Fruit fly (Drosophila melanogaster) whole organism, embryonic: ENCODE results near the gene CG11279.
A peak's percentile ranks its signal among the peaks of the same experiment; 100 is the strongest.

Experiments
- CG10209 ChIP-seq: fragments of 200-800 bp; sonication (Bioruptor generic); optimal IDR thresholded peaks from 3 replicates; lab custom pipeline; 2017; ENCODE audit warnings: missing biosample characterization, mild to moderate bottlenecking, missing genetic modification characterization, missing genetic modification reagents
- CG1024 ChIP-seq: fragments of 200-800 bp; sonication (Bioruptor generic); IDR thresholded peaks from 2 replicates; pipeline ENCODE4 v1.3.6; 2022; ENCODE audit warnings: missing biosample characterization, missing genetic modification characterization
- CG10267 ChIP-seq: fragments of 200-800 bp; sonication (Bioruptor generic); optimal IDR thresholded peaks from 2 replicates; lab custom pipeline; 2018; ENCODE audit warnings: missing biosample characterization, mild to moderate bottlenecking, missing genetic modification characterization, moderate library complexity
- CG10321 ChIP-seq: fragments of 200-800 bp; sonication (Bioruptor generic); IDR thresholded peaks from 2 replicates; pipeline ENCODE4 v1.3.6; 2022; ENCODE audit warnings: missing biosample characterization, missing genetic modification characterization
- CG12219 ChIP-seq: fragments of 200-800 bp; sonication (Bioruptor generic); optimal IDR thresholded peaks from 3 replicates; lab custom pipeline; 2018; ENCODE audit warnings: missing biosample characterization, mild to moderate bottlenecking, missing genetic modification characterization
- CG12659 ChIP-seq: fragments of 200-800 bp; sonication (Bioruptor generic); optimal IDR thresholded peaks from 3 replicates; lab custom pipeline; 2017; ENCODE audit warnings: mild to moderate bottlenecking, missing biosample characterization, missing genetic modification reagents, missing genetic modification characterization
- CG1647 ChIP-seq: fragments of 200-800 bp; sonication (Bioruptor generic); optimal IDR thresholded peaks from 3 replicates; lab custom pipeline; 2016; ENCODE audit warnings: missing biosample characterization, missing genetic modification characterization
- CG16863 ChIP-seq: fragments of 200-800 bp; sonication (Bioruptor generic); optimal IDR thresholded peaks from 3 replicates; lab custom pipeline; 2016; ENCODE audit warnings: missing biosample characterization, missing genetic modification characterization
- CG1832 ChIP-seq: fragments of 200-800 bp; sonication (Bioruptor generic); optimal IDR thresholded peaks from 2 replicates; lab custom pipeline; 2017; ENCODE audit warnings: missing biosample characterization, mild to moderate bottlenecking, missing genetic modification characterization, inconsistent platforms
- CG2116 ChIP-seq: fragments of 200-800 bp; sonication (Bioruptor generic); optimal IDR thresholded peaks from 3 replicates; lab custom pipeline; 2018; ENCODE audit warnings: missing biosample characterization, mild to moderate bottlenecking, missing genetic modification characterization
- CG2199 ChIP-seq: fragments of 200-800 bp; sonication (Bioruptor generic); IDR thresholded peaks from 3 replicates; pipeline ENCODE4 v1.3.6; 2022; ENCODE audit warnings: missing biosample characterization, missing genetic modification characterization
- CG32532 ChIP-seq: fragments of 200-800 bp; sonication (Bioruptor generic); IDR thresholded peaks from 2 replicates; pipeline ENCODE4 v1.3.6; 2022; ENCODE audit warnings: missing biosample characterization, missing genetic modification characterization
- CG4404 ChIP-seq: fragments of 200-800 bp; sonication (Bioruptor generic); IDR thresholded peaks from 2 replicates; pipeline ENCODE4 v1.3.6; 2022; ENCODE audit warnings: missing biosample characterization, missing genetic modification characterization
- CG5180 ChIP-seq: fragments of 200-800 bp; sonication (Bioruptor generic); optimal IDR thresholded peaks from 3 replicates; lab custom pipeline; 2017; ENCODE audit warnings: missing biosample characterization, missing genetic modification characterization, mild to moderate bottlenecking, moderate library complexity, missing genetic modification reagents
- CG5953 ChIP-seq: fragments of 200-800 bp; sonication (Bioruptor generic); IDR thresholded peaks from 2 replicates; pipeline ENCODE4 v1.3.6; 2022; ENCODE audit warnings: missing biosample characterization, missing genetic modification characterization
- CG7372 ChIP-seq: fragments of 200-800 bp; sonication (Bioruptor generic); IDR thresholded peaks from 2 replicates; pipeline ENCODE4 v1.3.6; 2022; ENCODE audit warnings: missing biosample characterization, missing genetic modification characterization
- CG7745 ChIP-seq: fragments of 200-800 bp; sonication (Bioruptor generic); optimal IDR thresholded peaks from 2 replicates; lab custom pipeline; 2018; ENCODE audit warnings: missing biosample characterization, mild to moderate bottlenecking, missing genetic modification characterization, moderate library complexity
- CG7963 ChIP-seq: fragments of 200-800 bp; sonication (Bioruptor generic); IDR thresholded peaks from 3 replicates; pipeline ENCODE4 v1.3.6; 2022; ENCODE audit warnings: missing biosample characterization, missing genetic modification characterization; ENCODE audit not compliant: partially characterized antibody
- CG8924 ChIP-seq: fragments of 200-800 bp; optimal IDR thresholded peaks from 3 replicates; lab custom pipeline; 2019; ENCODE audit warnings: missing biosample characterization, mild to moderate bottlenecking, missing genetic modification characterization, moderate library complexity
- CG9876 ChIP-seq: fragments of 200-800 bp; sonication (Bioruptor generic); optimal IDR thresholded peaks from 2 replicates; lab custom pipeline; 2016; ENCODE audit warnings: missing biosample characterization, missing genetic modification characterization
- CTCF ChIP-seq: fragments of 200-800 bp; sonication (Bioruptor generic); optimal IDR thresholded peaks from 2 replicates; lab custom pipeline; 2017; ENCODE audit warnings: missing biosample characterization, mild to moderate bottlenecking, missing genetic modification characterization, moderate library complexity
- Lim3 ChIP-seq: fragments of 200-800 bp; sonication (Bioruptor generic); IDR thresholded peaks from 2 replicates; pipeline ENCODE4 v1.3.6; 2022; ENCODE audit warnings: missing biosample characterization, missing genetic modification characterization
- Meics ChIP-seq: fragments of 200-800 bp; sonication (Bioruptor generic); optimal IDR thresholded peaks from 2 replicates; lab custom pipeline; 2017; ENCODE audit warnings: missing biosample characterization, mild to moderate bottlenecking, missing genetic modification characterization
- NFAT ChIP-seq: fragments of 200-800 bp; sonication (Bioruptor generic); IDR thresholded peaks from 2 replicates; pipeline ENCODE4 v1.3.6; 2022; ENCODE audit warnings: missing biosample characterization, missing genetic modification characterization
- Oaz ChIP-seq: fragments of 200-800 bp; sonication (Bioruptor generic); IDR thresholded peaks from 2 replicates; pipeline ENCODE4 v1.3.6; 2022; ENCODE audit warnings: missing biosample characterization, missing genetic modification characterization
- Oli ChIP-seq: fragments of 200-800 bp; sonication (Bioruptor generic); optimal IDR thresholded peaks from 2 replicates; lab custom pipeline; 2018; ENCODE audit warnings: missing biosample characterization, mild to moderate bottlenecking, missing genetic modification characterization, moderate library complexity
- Rfx ChIP-seq: fragments of 200-800 bp; sonication (Bioruptor generic); IDR thresholded peaks from 2 replicates; pipeline ENCODE4 v1.3.6; 2022; ENCODE audit warnings: missing biosample characterization, missing genetic modification characterization
- Rx ChIP-seq: fragments of 200-800 bp; sonication (Bioruptor generic); IDR thresholded peaks from 2 replicates; pipeline ENCODE4 v1.3.6; 2022; ENCODE audit warnings: missing biosample characterization, missing genetic modification characterization
- Side ChIP-seq: fragments of 200-800 bp; sonication (Bioruptor generic); optimal IDR thresholded peaks from 2 replicates; lab custom pipeline; 2016; ENCODE audit warnings: missing biosample characterization, missing genetic modification characterization
- Six4 ChIP-seq: fragments of 200-800 bp; sonication (Bioruptor generic); optimal IDR thresholded peaks from 2 replicates; lab custom pipeline; 2016; ENCODE audit warnings: missing biosample characterization, missing genetic modification characterization
- Ssrp ChIP-seq: fragments of 200-800 bp; sonication (Bioruptor generic); optimal IDR thresholded peaks from 2 replicates; lab custom pipeline; 2018; ENCODE audit warnings: missing biosample characterization, mild to moderate bottlenecking, missing genetic modification characterization, moderate library complexity
- Xbp1 ChIP-seq: fragments of 200-800 bp; sonication (Bioruptor generic); optimal IDR thresholded peaks from 3 replicates; lab custom pipeline; 2016; ENCODE audit warnings: missing biosample characterization, mild to moderate bottlenecking, missing genetic modification characterization
- al ChIP-seq: fragments of 200-800 bp; sonication (Bioruptor generic); IDR thresholded peaks from 2 replicates; pipeline ENCODE4 v1.3.6; 2022; ENCODE audit warnings: missing biosample characterization, missing genetic modification characterization
- ap ChIP-seq: fragments of 200-800 bp; sonication (Bioruptor generic); IDR thresholded peaks from 2 replicates; pipeline ENCODE4 v1.3.6; 2022; ENCODE audit warnings: missing biosample characterization, missing genetic modification characterization
- da ChIP-seq: fragments of 200-800 bp; sonication (Bioruptor generic); optimal IDR thresholded peaks from 2 replicates; lab custom pipeline; 2016; ENCODE audit warnings: missing biosample characterization, missing genetic modification characterization
- danr ChIP-seq: fragments of 200-800 bp; sonication (Bioruptor generic); IDR thresholded peaks from 2 replicates; pipeline ENCODE4 v1.3.6; 2022; ENCODE audit warnings: missing biosample characterization, missing genetic modification characterization
- dysf ChIP-seq: fragments of 200-800 bp; sonication (Bioruptor generic); IDR thresholded peaks from 3 replicates; pipeline ENCODE4 v1.3.6; 2022; ENCODE audit warnings: missing biosample characterization, missing genetic modification characterization
- esg ChIP-seq: fragments of 200-800 bp; sonication (Bioruptor generic); conservative IDR thresholded peaks from 2 replicates; pipeline ENCODE4 v1.3.6; 2022; ENCODE audit warnings: missing biosample characterization, missing genetic modification characterization
- gcm ChIP-seq: fragments of 200-800 bp; sonication (Bioruptor generic); optimal IDR thresholded peaks from 2 replicates; lab custom pipeline; 2019; ENCODE audit warnings: missing biosample characterization, mild to moderate bottlenecking, missing genetic modification characterization, moderate library complexity
- ham ChIP-seq: fragments of 200-800 bp; sonication (Bioruptor generic); IDR thresholded peaks from 2 replicates; pipeline ENCODE4 v1.3.6; 2022; ENCODE audit warnings: missing biosample characterization, missing genetic modification characterization
- ind ChIP-seq: fragments of 200-800 bp; sonication (Bioruptor generic); optimal IDR thresholded peaks from 3 replicates; lab custom pipeline; 2016; ENCODE audit warnings: missing biosample characterization, missing genetic modification characterization
- insv ChIP-seq, 2 experiments: fragments of 200-800 bp; sonication (Bioruptor generic); optimal IDR thresholded peaks; 3 replicates each; lab custom pipeline; 2016 to 2018; ENCODE audit warnings: missing biosample characterization in 2 of 2, missing genetic modification characterization in 2 of 2
- ken ChIP-seq: fragments of 200-800 bp; sonication (Bioruptor generic); IDR thresholded peaks from 3 replicates; pipeline ENCODE4 v1.3.6; 2022; ENCODE audit warnings: missing biosample characterization, missing genetic modification characterization
- maf-S ChIP-seq: fragments of 200-800 bp; sonication (Bioruptor generic); optimal IDR thresholded peaks from 2 replicates; lab custom pipeline; 2016; ENCODE audit warnings: missing biosample characterization, missing genetic modification characterization
- sd ChIP-seq: fragments of 200-800 bp; sonication (Bioruptor generic); optimal IDR thresholded peaks from 3 replicates; lab custom pipeline; 2018; ENCODE audit warnings: missing biosample characterization, mild to moderate bottlenecking, missing genetic modification characterization, moderate library complexity
- seq ChIP-seq: fragments of 200-800 bp; sonication (Bioruptor generic); IDR thresholded peaks from 2 replicates; pipeline ENCODE4 v1.3.6; 2022; ENCODE audit warnings: missing biosample characterization, missing genetic modification characterization
- sima ChIP-seq: fragments of 200-800 bp; sonication (Bioruptor generic); optimal IDR thresholded peaks from 2 replicates; lab custom pipeline; 2016; ENCODE audit warnings: missing biosample characterization, missing genetic modification characterization
- stc ChIP-seq: fragments of 200-800 bp; sonication (Bioruptor generic); IDR thresholded peaks from 2 replicates; pipeline ENCODE4 v1.3.6; 2022; ENCODE audit warnings: missing biosample characterization, missing genetic modification characterization
- sug ChIP-seq: fragments of 200-800 bp; optimal IDR thresholded peaks from 2 replicates; lab custom pipeline; 2019; ENCODE audit warnings: missing biosample characterization, mild to moderate bottlenecking, missing genetic modification characterization, moderate library complexity
- wor ChIP-seq: fragments of 200-800 bp; sonication (Bioruptor generic); IDR thresholded peaks from 2 replicates; pipeline ENCODE4 v1.3.6; 2022; ENCODE audit warnings: missing biosample characterization, missing genetic modification characterization
- zen ChIP-seq: fragments of 200-800 bp; sonication (Bioruptor generic); optimal IDR thresholded peaks from 3 replicates; lab custom pipeline; 2018; ENCODE audit warnings: missing biosample characterization, mild to moderate bottlenecking, missing genetic modification characterization, moderate library complexity

The CG11279 gene

dm6 chr3L:13022854-13023560 is 23.8 kb upstream of the CG11279 start, which contains the start of gene RpS12 (continued):
- TF ChIP-seq CG5953 (GFP tag; lab: Robert Waterston, UW) (peak; percentile 88), CG9876 (peak; percentile 88), ind (peak; percentile 65), Side (GFP tag; lab: Kevin White, UChicago) (peak; percentile 68), Lim3 (no peak), Ssrp (tag; lab: Kevin White, UChicago) (peak; percentile 31), CG7745 (tag; lab: Kevin White, UChicago) (peak; percentile 51), CG10267 (tag; lab: Kevin White, UChicago) (peak; percentile 72), CG1024 (GFP tag; lab: Robert Waterston, UW) (peak; percentile 70), zen (tag; lab: Kevin White, UChicago) (peak; percentile 52), CG1647 (GFP tag; lab: Kevin White, UChicago) (peak; percentile 77), Oli (tag; lab: Kevin White, UChicago) (peak; percentile 60), Oaz (GFP tag; lab: Robert Waterston, UW) (peak; percentile 72), Meics (GFP tag; lab: Kevin White, UChicago) (peak; percentile 89), da (peak; percentile 61), CTCF (GFP tag; lab: Kevin White, UChicago) (peak; percentile 45), ham (peak; percentile 17; the same call in 1 of the 2 replicates), CG12219 (GFP tag; lab: Kevin White, UChicago) (peak; percentile 72), Xbp1 (peak; percentile 79), sd (no peak), stc (GFP tag; lab: Robert Waterston, UW) (peak; percentile 42; the same call in 1 of the 2 replicates), danr (GFP tag; lab: Robert Waterston, UW) (no peak), ap (GFP tag; lab: Robert Waterston, UW) (peak; percentile 68), CG32532 (peak; percentile 82), insv (GFP tag; optimal IDR thresholded peaks at IDR 0.05; lab: Kevin White, UChicago) (peak in 1 of 2 experiments; percentile 62), CG5180 (peak; percentile 37), al (peak; percentile 58), CG7963 (GFP tag; lab: Robert Waterston, UW) (peak; percentile 51; the same call in 2 of the 3 replicates), esg (GFP tag; lab: Robert Waterston, UW) (peak; percentile 19; the same call in 1 of the 2 replicates), Rx (GFP tag; lab: Robert Waterston, UW) (peak; percentile 63; the same call in 1 of the 2 replicates), CG10321 (peak; percentile 61), CG2199 (peak; percentile 75; the same call in 2 of the 3 replicates), CG4404 (GFP tag; lab: Robert Waterston, UW) (peak; percentile 28), dysf (GFP tag; lab: Robert Waterston, UW) (peak; percentile 69), ken (GFP tag; lab: Robert Waterston, UW) (peak; percentile 76; the same call in 2 of the 3 replicates), CG7372 (peak; percentile 68), NFAT (GFP tag; lab: Robert Waterston, UW) (peak; percentile 77; the same call in 1 of the 2 replicates), seq (GFP tag; lab: Robert Waterston, UW) (peak; percentile 57), wor (GFP tag; lab: Robert Waterston, UW) (peak; percentile 37), CG1832 (GFP tag; lab: Kevin White, UChicago) (no peak), gcm (GFP tag; lab: Kevin White, UChicago) (peak; percentile 37), maf-S (peak; percentile 78), CG10209 (GFP tag; lab: Kevin White, UChicago) (peak; percentile 79), CG2116 (peak; percentile 99), CG8924 (tag; lab: Kevin White, UChicago) (peak; percentile 55), Rfx (peak; percentile 92), CG16863 (GFP tag; lab: Kevin White, UChicago) (peak; percentile 35), Six4 (GFP tag; lab: Kevin White, UChicago) (peak; percentile 30), sug (tag; lab: Kevin White, UChicago) (peak; percentile 53), CG12659 (GFP tag; lab: Kevin White, UChicago) (peak; percentile 73), sima (peak; percentile 34)
